Worm (Caenorhabditis elegans) whole organism, L4/young adult: Measurements from ENCODE around the gene M110.7.

Experiments used
- W03F9.2 ChIP-seq: fragments of 150-350 bp; optimal IDR thresholded peaks from 2 replicates; lab custom pipeline; 2014; ENCODE audit warnings: missing biosample characterization, missing genetic modification characterization
- dao-5 ChIP-seq: sonication (generic microtip); optimal IDR thresholded peaks from 2 replicates; lab custom pipeline; 2016; ENCODE audit warnings: missing genotype, missing genetic modification characterization, moderate library complexity, missing compliant biosample characterization
- him-1 ChIP-seq: sonication (generic microtip); optimal IDR thresholded peaks from 2 replicates; lab custom pipeline; 2016; ENCODE audit warnings: missing genotype, missing genetic modification reagents, missing genetic modification characterization, missing compliant biosample characterization

ce11 chrII:8214367-8214766 is 18.2 kb upstream of the M110.7 start, which contains the start of gene M110.10:
- TF ChIP-seq W03F9.2 (tag; lab: Kevin White, UChicago) = no peak
- TF ChIP-seq dao-5 (tag; lab: Kevin White, UChicago) = no peak
- TF ChIP-seq him-1 (tag; lab: Kevin White, UChicago) = no peak
